Worm (Caenorhabditis elegans) whole organism, L4 larva: ENCODE measurements around the gene sth-1.

ENCODE experiments used
- dmd-9 ChIP-seq: fragments of 200-800 bp; sonication (Bioruptor generic); IDR thresholded peaks from 2 replicates; pipeline ENCODE4 v1.3.6; 2022; ENCODE audit warnings: missing genetic modification reagents, missing genetic modification characterization, missing compliant biosample characterization
- nhr-11 ChIP-seq: fragments of 150-350 bp; optimal IDR thresholded peaks from 2 replicates; lab custom pipeline; 2014; ENCODE audit warnings: missing biosample characterization, missing genetic modification characterization
- nhr-28 ChIP-seq: fragments of 150-350 bp; optimal IDR thresholded peaks from 2 replicates; lab custom pipeline; 2014; ENCODE audit warnings: missing biosample characterization, missing genetic modification characterization
- nhr-76 ChIP-seq: fragments of 150-350 bp; optimal IDR thresholded peaks from 2 replicates; lab custom pipeline; 2014; ENCODE audit warnings: missing biosample characterization, missing genetic modification characterization
- nhr-77 ChIP-seq: fragments of 150-350 bp; optimal IDR thresholded peaks from 2 replicates; lab custom pipeline; 2014; ENCODE audit warnings: missing biosample characterization, missing genetic modification characterization
- skn-1 ChIP-seq: fragments of 150-350 bp; optimal IDR thresholded peaks from 2 replicates; lab custom pipeline; 2014; ENCODE audit warnings: missing biosample characterization, missing genetic modification characterization

ce11 chrV:8046706-8047105, 5.2 kb upstream of the sth-1 start, which contains the start of gene ZC513.3:
- no peak for TF ChIP-seq nhr-11 (tag; lab: Kevin White, UChicago)
- TF ChIP-seq nhr-77 (tag; lab: Kevin White, UChicago) = no peak
- TF ChIP-seq skn-1 (tag; lab: Kevin White, UChicago) = no peak
- no peak for TF ChIP-seq nhr-76
- TF ChIP-seq nhr-28 (tag; lab: Kevin White, UChicago) = no peak
- no peak for TF ChIP-seq dmd-9 (GFP tag; lab: Robert Waterston, UW)
